Worm (Caenorhabditis elegans) whole organism, L1 larva: ENCODE data around the gene Y37H2A.10.

Experiments
- elt-2 ChIP-seq: sonication (generic microtip); optimal IDR thresholded peaks from 2 replicates; lab custom pipeline; 2016; ENCODE audit warnings: missing genetic modification characterization, mild to moderate bottlenecking, inconsistent platforms, missing compliant biosample characterization, missing genetic modification reagents
- snpc-4 ChIP-seq: fragments of 150-350 bp; optimal IDR thresholded peaks from 2 replicates; lab custom pipeline; 2014; ENCODE audit warnings: missing biosample characterization, missing genetic modification characterization
- ztf-11 ChIP-seq, 2 experiments: sonication (generic microtip); optimal IDR thresholded peaks; 2 replicates each; lab custom pipeline; 2016 to 2017; ENCODE audit warnings: missing genetic modification characterization in 2 of 2, missing biosample characterization in 1 of 2, missing compliant biosample characterization in 1 of 2

DNA sequence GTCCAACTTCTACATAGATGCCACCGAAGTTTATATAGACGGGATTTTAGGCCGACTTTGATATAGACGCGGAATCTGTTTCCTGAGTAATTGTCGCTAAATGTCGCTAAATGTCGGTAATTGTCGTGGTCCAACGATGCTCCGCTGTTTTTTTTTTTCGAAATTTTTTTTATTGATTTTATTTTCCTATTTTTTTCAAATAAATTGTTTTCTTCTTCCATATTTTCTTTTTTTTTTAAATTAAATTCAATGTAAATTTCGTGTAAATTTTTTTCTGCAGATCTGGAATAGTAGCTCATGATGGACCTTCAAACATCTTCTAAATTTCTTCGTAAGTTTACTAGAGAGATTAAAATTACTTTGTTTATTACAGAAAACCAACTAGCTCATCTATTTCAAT is 46.1 kb downstream of the Y37H2A.10 start, which contains the start of gene C31G12.3:
- no peak for TF ChIP-seq snpc-4 (tag; lab: Kevin White, UChicago)
- TF ChIP-seq ztf-11 (tag; optimal IDR thresholded peaks at IDR 0.05; lab: Kevin White, UChicago): no peak
- no peak for TF ChIP-seq elt-2
